Worm (Caenorhabditis elegans) whole organism, young adult: ENCODE measurements around the gene sec-24.1.

Experiments used
- ZK185.1 ChIP-seq: sonication (generic microtip); optimal IDR thresholded peaks from 2 replicates; lab custom pipeline; 2016; ENCODE audit warnings: mild to moderate bottlenecking, missing genetic modification characterization, missing compliant biosample characterization; ENCODE audit not compliant: poor library complexity, severe bottlenecking
- ama-1 ChIP-seq, 3 experiments: fragments of 150-350 bp in 1 of 3; sonication (generic microtip) in 2 of 3; optimal IDR thresholded peaks; 2 replicates each; lab custom pipeline; 2014 to 2018; ENCODE audit warnings: missing biosample characterization in 2 of 3, missing genetic modification characterization in 2 of 3, missing genetic modification reagents in 2 of 3
- madf-10 ChIP-seq: sonication (generic microtip); optimal IDR thresholded peaks from 2 replicates; lab custom pipeline; 2016; ENCODE audit warnings: mild to moderate bottlenecking, missing genetic modification characterization, missing compliant biosample characterization
- tlf-1 ChIP-seq: fragments of 200-800 bp; sonication (Bioruptor generic); optimal IDR thresholded peaks from 2 replicates; lab custom pipeline; 2018; ENCODE audit warnings: mild to moderate bottlenecking, missing genetic modification characterization, missing compliant biosample characterization

DNA sequence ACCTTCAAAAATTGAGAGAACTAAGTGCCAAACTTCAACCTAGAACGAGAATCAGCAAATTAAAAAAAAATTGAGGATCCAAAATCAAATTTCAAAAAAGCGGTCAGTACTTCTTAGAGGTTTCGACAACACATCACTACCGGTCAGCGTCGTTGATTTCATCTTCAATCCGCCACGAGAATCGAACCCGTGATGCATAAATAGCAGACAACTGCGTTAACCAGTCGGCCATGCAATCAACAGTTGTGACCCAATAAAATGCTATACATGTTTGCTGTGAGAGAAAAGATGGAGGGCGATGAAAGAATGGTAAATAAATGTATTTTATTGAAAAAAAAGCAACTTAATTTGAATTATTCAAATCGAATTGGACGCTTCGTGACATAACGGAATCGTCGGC, 16.3 kb downstream of the sec-24.1 start:
- no peak for TF ChIP-seq ama-1 (optimal IDR thresholded peaks at IDR 0.05; lab: Kevin White, UChicago)
- TF ChIP-seq ama-1 (GFP tag; optimal IDR thresholded peaks at IDR 0.05; lab: Kevin White, UChicago): peak; percentile 82 to 88
- TF ChIP-seq madf-10 (tag; lab: Kevin White, UChicago): no peak
- peak; percentile 86 for TF ChIP-seq ZK185.1 (tag; lab: Kevin White, UChicago)
- TF ChIP-seq tlf-1 (GFP tag; lab: Kevin White, UChicago): no peak
